Worm (Caenorhabditis elegans): ENCODE data around the gene T03F6.9.

The T03F6.9 gene

DNA sequence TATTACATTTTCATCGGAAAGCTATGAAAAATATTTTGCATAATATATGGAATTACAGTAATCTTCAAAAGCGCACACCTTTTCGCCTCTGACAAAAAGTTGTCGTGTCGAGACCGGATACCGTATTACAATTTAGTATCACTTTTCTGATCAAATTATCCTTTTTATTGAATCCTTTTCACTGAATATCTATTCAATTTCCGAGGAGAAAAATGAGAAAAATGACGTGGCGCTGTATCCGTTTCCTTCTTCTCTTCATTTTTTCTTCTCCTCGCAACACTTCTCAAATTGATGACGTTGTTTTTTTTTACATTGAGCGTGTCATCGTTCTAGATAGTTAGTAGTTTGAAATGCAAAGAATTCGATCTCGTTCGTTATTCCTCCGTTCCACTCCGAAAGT is 19.9 kb downstream of the T03F6.9 start:
- TF ChIP-seq tlf-1 (GFP tag; optimal IDR thresholded peaks at IDR 0.05) (no peak), fkh-3 (tag; optimal IDR thresholded peaks at IDR 0.05) (no peak), ztf-6 (GFP tag; IDR thresholded peaks at IDR 0.05) (no peak), C17E4.6 (GFP tag; IDR thresholded peaks at IDR 0.05) (no peak), mes-4 (tag; optimal IDR thresholded peaks at IDR 0.05) (no peak), snpc-3.4 (tag; optimal IDR thresholded peaks at IDR 0.05) (no peak), B0336.3 (GFP tag; IDR thresholded peaks at IDR 0.05) (no peak)

- no peak for TF ChIP-seq gei-17 (GFP tag; optimal IDR thresholded peaks at IDR 0.05)
These were observed 22.0 kb downstream of the T03F6.9 start for ce11 chrIII:13348891-13349290.

DNA sequence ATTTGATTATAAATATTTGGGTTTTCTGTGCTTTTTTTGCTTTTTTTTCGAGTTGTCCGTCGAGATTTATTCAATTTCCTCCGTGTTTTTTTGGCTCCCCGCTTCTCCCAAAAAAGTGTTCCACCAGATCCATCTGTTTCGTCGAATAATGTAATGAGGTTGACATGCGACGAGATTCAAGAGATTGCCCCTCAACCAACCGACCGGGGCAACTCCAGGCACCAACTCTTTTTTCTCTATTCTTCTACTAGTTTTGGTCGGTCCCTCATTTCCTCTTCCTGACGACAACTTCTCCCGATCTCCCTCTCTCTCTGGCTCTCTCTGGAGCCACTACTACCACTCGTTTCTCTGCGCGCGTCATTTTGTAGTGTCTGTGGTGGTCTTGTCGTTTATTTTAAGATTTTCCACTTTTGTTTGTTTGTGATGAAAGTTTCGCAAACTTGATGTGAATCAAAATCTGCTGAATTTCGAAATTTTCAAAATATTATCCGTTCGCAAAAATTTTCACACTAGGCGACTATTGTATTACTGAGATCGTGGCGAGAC is 23.0 kb downstream of the T03F6.9 start:
- TF ChIP-seq cebp-1 (GFP tag; IDR thresholded peaks at IDR 0.05) (no peak), cebp-1 (tag; optimal IDR thresholded peaks at IDR 0.05) (peak; percentile 48), aptf-3 (GFP tag; IDR thresholded peaks at IDR 0.05) (no peak), ceh-79 (tag; optimal IDR thresholded peaks at IDR 0.05) (no peak), atf-7 (tag; optimal IDR thresholded peaks at IDR 0.05) (no peak), C06A6.2 (GFP tag; conservative IDR thresholded peaks at IDR 0.05) (no peak), zfh-2 (GFP tag; conservative IDR thresholded peaks at IDR 0.05) (peak; percentile 35; the same call in 1 of the 2 replicates), Y67H2A.10 (GFP tag; conservative IDR thresholded peaks at IDR 0.05) (no peak), B0261.1 (tag; optimal IDR thresholded peaks at IDR 0.05) (no peak), egl-44 (GFP tag; IDR thresholded peaks at IDR 0.05) (no peak), mes-4 (tag; optimal IDR thresholded peaks at IDR 0.05) (no peak), F33H1.4 (GFP tag; IDR thresholded peaks at IDR 0.05) (no peak), sdz-38 (tag; optimal IDR thresholded peaks at IDR 0.05) (no peak), chd-7 (tag; optimal IDR thresholded peaks at IDR 0.05) (no peak), lin-40 (tag; optimal IDR thresholded peaks at IDR 0.05) (no peak), cebp-2 (GFP tag; IDR thresholded peaks at IDR 0.05) (no peak)

DNA sequence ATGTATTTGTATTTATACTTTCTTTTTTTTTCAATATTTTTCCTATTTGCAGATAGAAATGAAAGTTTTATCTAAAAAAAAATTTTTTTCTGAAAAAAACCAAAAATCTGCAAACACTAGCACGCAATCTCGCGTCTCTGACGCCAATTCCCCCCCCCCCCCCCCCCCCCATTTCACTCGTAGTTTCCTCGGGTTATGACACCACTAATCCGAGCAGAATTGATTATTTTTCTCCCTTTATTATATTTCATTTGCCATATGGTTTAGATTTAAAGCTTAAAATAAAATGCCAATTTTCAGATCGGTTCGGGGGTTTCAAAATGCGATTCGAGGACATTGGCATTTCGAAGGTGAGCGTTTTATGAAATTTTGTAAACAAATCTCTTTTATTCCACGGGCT is 24.1 kb downstream of the T03F6.9 start, which contains the start of gene mtm-6:
TSS of gene mtm-6 (plus strand) at position 301 of the 400 bp plus-strand sequence.
- TF ChIP-seq atf-7 (tag; optimal IDR thresholded peaks at IDR 0.05) (peak; percentile 27), attf-3 (GFP tag; conservative IDR thresholded peaks at IDR 0.05) (no peak), hlh-26 (GFP tag; conservative IDR thresholded peaks at IDR 0.05) (no peak), nhr-120 (GFP tag; IDR thresholded peaks at IDR 0.05) (no peak), let-526 (GFP tag; IDR thresholded peaks at IDR 0.05) (no peak), sdz-38 (tag; optimal IDR thresholded peaks at IDR 0.05) (no peak), snpc-4 (GFP tag; optimal IDR thresholded peaks at IDR 0.05) (no peak), snpc-4 (tag; optimal IDR thresholded peaks at IDR 0.05) (no peak), lir-1 (GFP tag; conservative IDR thresholded peaks at IDR 0.05) (no peak), F23B12.7 (tag; optimal IDR thresholded peaks at IDR 0.05; ENCODE audit: insufficient read depth) (no peak), zim-3 (tag; optimal IDR thresholded peaks at IDR 0.05) (no peak), C17E4.6 (GFP tag; IDR thresholded peaks at IDR 0.05) (no peak), dpff-1 (tag; optimal IDR thresholded peaks at IDR 0.05) (no peak), lin-35 (GFP tag; optimal IDR thresholded peaks at IDR 0.05) (no peak), B0336.3 (GFP tag; IDR thresholded peaks at IDR 0.05) (peak; percentile 43; the same call in 1 of the 2 replicates), ets-4 (GFP tag; optimal IDR thresholded peaks at IDR 0.05) (no peak), Y79H2A.3 (GFP tag; conservative IDR thresholded peaks at IDR 0.05) (no peak), egrh-3 (GFP tag; IDR thresholded peaks at IDR 0.05) (peak; percentile 40; the same call in 1 of the 2 replicates), dox-1 (GFP tag; IDR thresholded peaks at IDR 0.05) (peak; percentile 35; the same call in 1 of the 2 replicates), tbp1 (GFP tag; optimal IDR thresholded peaks at IDR 0.05) (peak; percentile 6), rcor-1 (GFP tag; IDR thresholded peaks at IDR 0.05) (no peak), die-1 (tag; optimal IDR thresholded peaks at IDR 0.05) (no peak), madf-6 (GFP tag; IDR thresholded peaks at IDR 0.05) (no peak), mel-28 (tag; optimal IDR thresholded peaks at IDR 0.05; ENCODE audit: borderline replicate concordance) (no peak), D2030.7 (GFP tag; IDR thresholded peaks at IDR 0.05) (no peak), fkh-3 (tag; optimal IDR thresholded peaks at IDR 0.05) (peak; percentile 49), ceh-40 (GFP tag; IDR thresholded peaks at IDR 0.05) (no peak)
